Fruit fly (Drosophila melanogaster) whole organism, embryonic: ENCODE data around the gene pasi2.

Experiments
- Aef1 ChIP-seq: fragments of 200-800 bp; sonication (Bioruptor generic); IDR thresholded peaks from 3 replicates; pipeline ENCODE4 v1.3.6; 2022; ENCODE audit warnings: missing biosample characterization, missing genetic modification characterization
- Asciz ChIP-seq: fragments of 200-800 bp; sonication (Bioruptor generic); optimal IDR thresholded peaks from 2 replicates; lab custom pipeline; 2017; ENCODE audit warnings: missing biosample characterization, mild to moderate bottlenecking, missing genetic modification characterization, missing genetic modification reagents
- C15 ChIP-seq: fragments of 200-800 bp; sonication (Bioruptor generic); IDR thresholded peaks from 3 replicates; pipeline ENCODE4 v1.3.6; 2022; ENCODE audit warnings: missing biosample characterization, missing genetic modification characterization
- CG13287 ChIP-seq: fragments of 200-800 bp; sonication (Bioruptor generic); IDR thresholded peaks from 2 replicates; pipeline ENCODE4 v1.3.6; 2022; ENCODE audit warnings: missing biosample characterization, missing genetic modification characterization; ENCODE audit not compliant: partially characterized antibody
- CG1529 ChIP-seq: fragments of 200-800 bp; sonication (Bioruptor generic); optimal IDR thresholded peaks from 3 replicates; lab custom pipeline; 2018; ENCODE audit warnings: missing biosample characterization, missing genetic modification characterization
- CG15479 ChIP-seq: fragments of 200-800 bp; sonication (Bioruptor generic); optimal IDR thresholded peaks from 3 replicates; lab custom pipeline; 2019; ENCODE audit warnings: missing biosample characterization, mild to moderate bottlenecking, missing genetic modification characterization, moderate library complexity
- CG15514 ChIP-seq: fragments of 200-800 bp; sonication (Bioruptor generic); optimal IDR thresholded peaks from 3 replicates; lab custom pipeline; 2017; ENCODE audit warnings: missing biosample characterization, missing genetic modification characterization, mild to moderate bottlenecking, moderate library complexity, missing genetic modification reagents
- CG1602 ChIP-seq: fragments of 200-800 bp; sonication (Bioruptor generic); optimal IDR thresholded peaks from 3 replicates; lab custom pipeline; 2016; ENCODE audit warnings: missing biosample characterization, missing genetic modification characterization
- CG16815 ChIP-seq: fragments of 200-800 bp; sonication (Bioruptor generic); optimal IDR thresholded peaks from 3 replicates; lab custom pipeline; 2017; ENCODE audit warnings: missing biosample characterization, mild to moderate bottlenecking, missing genetic modification characterization
- CG17186 ChIP-seq: fragments of 200-800 bp; sonication (Bioruptor generic); optimal IDR thresholded peaks from 3 replicates; lab custom pipeline; 2017; ENCODE audit warnings: missing biosample characterization, missing genetic modification reagents, missing genetic modification characterization
- CG30431 ChIP-seq: fragments of 200-800 bp; sonication (Bioruptor generic); optimal IDR thresholded peaks from 2 replicates; lab custom pipeline; 2017; ENCODE audit warnings: missing biosample characterization, missing genetic modification characterization
- CG3163 ChIP-seq: fragments of 200-800 bp; sonication (Bioruptor generic); optimal IDR thresholded peaks from 3 replicates; lab custom pipeline; 2016; ENCODE audit warnings: missing biosample characterization, missing genetic modification characterization
- CG32772 ChIP-seq: fragments of 200-800 bp; sonication (Bioruptor generic); IDR thresholded peaks from 2 replicates; pipeline ENCODE4 v1.3.6; 2022; ENCODE audit warnings: missing biosample characterization, missing genetic modification characterization
- CG5245 ChIP-seq: fragments of 200-800 bp; sonication (Bioruptor generic); optimal IDR thresholded peaks from 3 replicates; lab custom pipeline; 2016; ENCODE audit warnings: missing biosample characterization, missing genetic modification characterization
- CG5953 ChIP-seq: fragments of 200-800 bp; sonication (Bioruptor generic); IDR thresholded peaks from 2 replicates; pipeline ENCODE4 v1.3.6; 2022; ENCODE audit warnings: missing biosample characterization, missing genetic modification characterization
- CG6765 ChIP-seq: fragments of 200-800 bp; sonication (Bioruptor generic); optimal IDR thresholded peaks from 3 replicates; lab custom pipeline; 2017; ENCODE audit warnings: missing biosample characterization, mild to moderate bottlenecking, missing genetic modification characterization
- CG8281 ChIP-seq: fragments of 200-800 bp; sonication (Bioruptor generic); optimal IDR thresholded peaks from 2 replicates; lab custom pipeline; 2018; ENCODE audit warnings: missing biosample characterization, mild to moderate bottlenecking, missing genetic modification characterization, moderate library complexity
- CG8388 ChIP-seq: fragments of 200-800 bp; sonication (Bioruptor generic); optimal IDR thresholded peaks from 2 replicates; lab custom pipeline; 2019; ENCODE audit warnings: missing biosample characterization, mild to moderate bottlenecking, missing genetic modification characterization, moderate library complexity
- CG8944 ChIP-seq: fragments of 200-800 bp; sonication (Bioruptor generic); optimal IDR thresholded peaks from 3 replicates; lab custom pipeline; 2016; ENCODE audit warnings: missing biosample characterization, missing genetic modification characterization
- CG9609 ChIP-seq: fragments of 200-800 bp; sonication (Bioruptor generic); optimal IDR thresholded peaks from 3 replicates; lab custom pipeline; 2016; ENCODE audit warnings: missing biosample characterization, missing genetic modification characterization
- Camta ChIP-seq: fragments of 200-800 bp; sonication (Bioruptor generic); optimal IDR thresholded peaks from 2 replicates; lab custom pipeline; 2016; ENCODE audit warnings: missing biosample characterization, missing genetic modification characterization
- CoRest ChIP-seq: fragments of 200-800 bp; sonication (Bioruptor generic); optimal IDR thresholded peaks from 3 replicates; lab custom pipeline; 2018; ENCODE audit warnings: missing biosample characterization, mild to moderate bottlenecking, missing genetic modification characterization, moderate library complexity
- D19B ChIP-seq: fragments of 200-800 bp; sonication (Bioruptor generic); optimal IDR thresholded peaks from 2 replicates; lab custom pipeline; 2017; ENCODE audit warnings: missing biosample characterization, mild to moderate bottlenecking, missing genetic modification characterization
- Dbx ChIP-seq: fragments of 200-800 bp; sonication (Bioruptor generic); IDR thresholded peaks from 3 replicates; pipeline ENCODE4 v1.3.6; 2022; ENCODE audit warnings: missing biosample characterization, missing genetic modification characterization
- Eip74EF ChIP-seq, 2 experiments: fragments of 200-800 bp in 1 of 2; fragments of >200 bp in 1 of 2; sonication (Bioruptor generic) in 1 of 2; optimal IDR thresholded peaks; 2 replicates each; lab custom pipeline; 2017 to 2019; ENCODE audit warnings: missing biosample characterization in 2 of 2, missing genetic modification characterization in 2 of 2, mild to moderate bottlenecking in 1 of 2, moderate library complexity in 1 of 2
- Ets97D ChIP-seq: fragments of 200-800 bp; sonication (Bioruptor generic); optimal IDR thresholded peaks from 3 replicates; lab custom pipeline; 2016; ENCODE audit warnings: missing biosample characterization, missing genetic modification characterization
- GATAe ChIP-seq: fragments of 200-800 bp; sonication (Bioruptor generic); conservative IDR thresholded peaks from 2 replicates; pipeline ENCODE4 v1.3.6; 2022; ENCODE audit warnings: missing biosample characterization, missing genetic modification characterization
- Hmr ChIP-seq: fragments of 200-800 bp; sonication (Bioruptor generic); optimal IDR thresholded peaks from 3 replicates; lab custom pipeline; 2017; ENCODE audit warnings: mild to moderate bottlenecking, missing biosample characterization, missing genetic modification reagents, missing genetic modification characterization
- Neu2 ChIP-seq: fragments of 200-800 bp; sonication (Bioruptor generic); optimal IDR thresholded peaks from 3 replicates; lab custom pipeline; 2016; ENCODE audit warnings: missing biosample characterization, missing genetic modification characterization, borderline replicate concordance
- Oli ChIP-seq: fragments of 200-800 bp; sonication (Bioruptor generic); optimal IDR thresholded peaks from 2 replicates; lab custom pipeline; 2018; ENCODE audit warnings: missing biosample characterization, mild to moderate bottlenecking, missing genetic modification characterization, moderate library complexity
- Stat92E ChIP-seq, 3 experiments: fragments of >200 bp in 2 of 3; fragments of 200-800 bp in 1 of 3; sonication (Bioruptor generic) in 1 of 3; optimal IDR thresholded peaks; 2 replicates each; lab custom pipeline; 2017 to 2019; ENCODE audit warnings: missing biosample characterization in 3 of 3, missing genetic modification characterization in 3 of 3, mild to moderate bottlenecking in 1 of 3, moderate library complexity in 1 of 3
- Xbp1 ChIP-seq: fragments of 200-800 bp; sonication (Bioruptor generic); optimal IDR thresholded peaks from 3 replicates; lab custom pipeline; 2016; ENCODE audit warnings: missing biosample characterization, mild to moderate bottlenecking, missing genetic modification characterization
- ap ChIP-seq: fragments of 200-800 bp; sonication (Bioruptor generic); IDR thresholded peaks from 2 replicates; pipeline ENCODE4 v1.3.6; 2022; ENCODE audit warnings: missing biosample characterization, missing genetic modification characterization
- cad ChIP-seq: fragments of >200 bp; optimal IDR thresholded peaks from 2 replicates; lab custom pipeline; 2017; ENCODE audit warnings: missing biosample characterization, missing genetic modification characterization
- cg ChIP-seq: fragments of 200-800 bp; sonication (Bioruptor generic); optimal IDR thresholded peaks from 3 replicates; lab custom pipeline; 2019; ENCODE audit warnings: missing biosample characterization, mild to moderate bottlenecking, missing genetic modification characterization, moderate library complexity
- ci ChIP-seq: fragments of 200-800 bp; sonication (Bioruptor generic); IDR thresholded peaks from 3 replicates; pipeline ENCODE4 v1.3.6; 2022; ENCODE audit warnings: missing biosample characterization, missing genetic modification characterization
- da ChIP-seq: fragments of 200-800 bp; sonication (Bioruptor generic); optimal IDR thresholded peaks from 2 replicates; lab custom pipeline; 2016; ENCODE audit warnings: missing biosample characterization, missing genetic modification characterization
- fd3F ChIP-seq: fragments of 200-800 bp; sonication (Bioruptor generic); optimal IDR thresholded peaks from 2 replicates; lab custom pipeline; 2018; ENCODE audit warnings: missing biosample characterization, mild to moderate bottlenecking, missing genetic modification characterization, moderate library complexity
- gcm ChIP-seq: fragments of 200-800 bp; sonication (Bioruptor generic); optimal IDR thresholded peaks from 2 replicates; lab custom pipeline; 2019; ENCODE audit warnings: missing biosample characterization, mild to moderate bottlenecking, missing genetic modification characterization, moderate library complexity
- ind ChIP-seq: fragments of 200-800 bp; sonication (Bioruptor generic); optimal IDR thresholded peaks from 3 replicates; lab custom pipeline; 2016; ENCODE audit warnings: missing biosample characterization, missing genetic modification characterization
- lola ChIP-seq, 3 experiments: fragments of >200 bp in 2 of 3; fragments of 200-800 bp in 1 of 3; sonication (Bioruptor generic) in 1 of 3; optimal IDR thresholded peaks; 2 replicates each; lab custom pipeline; 2017 to 2019; ENCODE audit warnings: missing biosample characterization in 3 of 3, missing genetic modification characterization in 3 of 3, mild to moderate bottlenecking in 1 of 3, moderate library complexity in 1 of 3
- phol ChIP-seq: fragments of 200-800 bp; sonication (Bioruptor generic); optimal IDR thresholded peaks from 3 replicates; lab custom pipeline; 2018; ENCODE audit warnings: missing biosample characterization, mild to moderate bottlenecking, missing genetic modification characterization, moderate library complexity
- pnt ChIP-seq: fragments of 200-800 bp; sonication (Bioruptor generic); optimal IDR thresholded peaks from 3 replicates; lab custom pipeline; 2016; ENCODE audit warnings: missing biosample characterization, missing genetic modification characterization
- ranshi ChIP-seq: fragments of 200-800 bp; sonication (Bioruptor generic); IDR thresholded peaks from 2 replicates; pipeline ENCODE4 v1.3.6; 2022; ENCODE audit warnings: missing biosample characterization, missing genetic modification characterization
- scrt ChIP-seq: fragments of 200-800 bp; sonication (Bioruptor generic); optimal IDR thresholded peaks from 2 replicates; lab custom pipeline; 2018; ENCODE audit warnings: missing biosample characterization, mild to moderate bottlenecking, missing genetic modification characterization, moderate library complexity
- sisA ChIP-seq: fragments of 200-800 bp; sonication (Bioruptor generic); IDR thresholded peaks from 2 replicates; pipeline ENCODE4 v1.3.6; 2022; ENCODE audit warnings: missing biosample characterization, missing genetic modification characterization
- slp2 ChIP-seq: fragments of 200-800 bp; sonication (Bioruptor generic); optimal IDR thresholded peaks from 2 replicates; lab custom pipeline; 2016; ENCODE audit warnings: missing biosample characterization, missing genetic modification characterization
- ssp ChIP-seq: fragments of 200-800 bp; sonication (Bioruptor generic); IDR thresholded peaks from 2 replicates; pipeline ENCODE4 v1.3.6; 2022; ENCODE audit warnings: missing biosample characterization, missing genetic modification characterization
- tup ChIP-seq: fragments of 200-800 bp; sonication (Bioruptor generic); optimal IDR thresholded peaks from 2 replicates; lab custom pipeline; 2016; ENCODE audit warnings: missing biosample characterization, mild to moderate bottlenecking, missing genetic modification characterization, moderate library complexity
- vfl ChIP-seq: fragments of 200-800 bp; sonication (Bioruptor generic); optimal IDR thresholded peaks from 2 replicates; lab custom pipeline; 2016; ENCODE audit warnings: missing biosample characterization, missing genetic modification characterization
- z ChIP-seq: fragments of 200-800 bp; sonication (Bioruptor generic); IDR thresholded peaks from 3 replicates; pipeline ENCODE4 v1.3.6; 2022; ENCODE audit warnings: missing biosample characterization, missing genetic modification characterization

pasi2 gene

dm6 chr3R:9353276-9353652, 18.3 kb downstream of the pasi2 start (continued):
- TF ChIP-seq vfl (GFP tag; lab: Kevin White, UChicago) (peak; percentile 52), Oli (tag; lab: Kevin White, UChicago) (peak; percentile 89), z (GFP tag; lab: Robert Waterston, UW) (no peak), CG6765 (GFP tag; lab: Kevin White, UChicago) (peak; percentile 36), CG8388 (peak; percentile 92), CoRest (peak; percentile 93), CG16815 (GFP tag; lab: Kevin White, UChicago) (peak; percentile 60), Dbx (GFP tag; lab: Robert Waterston, UW) (no peak), CG15514 (peak; percentile 69), Aef1 (GFP tag; lab: Robert Waterston, UW) (no peak), ranshi (GFP tag; lab: Robert Waterston, UW) (no peak), CG8944 (GFP tag; lab: Kevin White, UChicago) (no peak), pnt (peak; percentile 12), Ets97D (GFP tag; lab: Kevin White, UChicago) (no peak), Eip74EF (GFP tag; optimal IDR thresholded peaks at IDR 0.05; lab: Kevin White, UChicago) (peak in 1 of 2 experiments; percentile 88), Hmr (GFP tag; lab: Kevin White, UChicago) (peak; percentile 85), CG1602 (GFP tag; lab: Kevin White, UChicago) (peak; percentile 79), gcm (peak; percentile 89), CG17186 (no peak), ssp (GFP tag; lab: Robert Waterston, UW) (no peak), phol (tag; lab: Kevin White, UChicago) (peak; percentile 92), CG5953 (GFP tag; lab: Robert Waterston, UW) (no peak), GATAe (GFP tag; lab: Robert Waterston, UW) (no peak), Asciz (GFP tag; lab: Kevin White, UChicago) (peak; percentile 93), D19B (GFP tag; lab: Kevin White, UChicago) (peak; percentile 70), tup (GFP tag; lab: Kevin White, UChicago) (peak; percentile 43), C15 (GFP tag; lab: Robert Waterston, UW) (no peak), Xbp1 (GFP tag; lab: Kevin White, UChicago) (peak; percentile 84), CG1529 (peak; percentile 72), slp2 (peak; percentile 0), CG30431 (GFP tag; lab: Kevin White, UChicago) (no peak), ci (GFP tag; lab: Robert Waterston, UW) (no peak), Camta (GFP tag; lab: Kevin White, UChicago) (peak; percentile 27), Stat92E (GFP tag; optimal IDR thresholded peaks at IDR 0.05; lab: Kevin White, UChicago) (peak in 1 of 3 experiments; percentile 45), ind (GFP tag; lab: Kevin White, UChicago) (peak; percentile 84), CG13287 (GFP tag; lab: Robert Waterston, UW) (no peak), CG5245 (GFP tag; lab: Kevin White, UChicago) (peak; percentile 62), ap (GFP tag; lab: Robert Waterston, UW) (no peak), CG15479 (GFP tag; lab: Kevin White, UChicago) (no peak), da (GFP tag; lab: Kevin White, UChicago) (no peak), lola (GFP tag; optimal IDR thresholded peaks at IDR 0.05; lab: Kevin White, UChicago) (peak in 1 of 3 experiments; percentile 89), cg (GFP tag; lab: Kevin White, UChicago) (no peak), CG32772 (GFP tag; lab: Robert Waterston, UW) (no peak), CG9609 (peak; percentile 39), sisA (GFP tag; lab: Robert Waterston, UW) (no peak), CG8281 (tag; lab: Kevin White, UChicago) (peak; percentile 63), fd3F (GFP tag; lab: Kevin White, UChicago) (peak; percentile 83), cad (GFP tag; lab: Kevin White, UChicago) (no peak), Neu2 (GFP tag; lab: Kevin White, UChicago) (no peak), scrt (peak; percentile 86), CG3163 (GFP tag; lab: Kevin White, UChicago) (no peak)
